Fruit fly (Drosophila melanogaster) whole organism: ENCODE results near the gene CG43136.

Source experiments
- CG8478 ChIP-seq: fragments of >200 bp; optimal IDR thresholded peaks from 2 replicates; lab custom pipeline; 2018; ENCODE audit warnings: inconsistent platforms
- Dll ChIP-seq: fragments of >200 bp; optimal IDR thresholded peaks from 2 replicates; lab custom pipeline; 2017
- EcR ChIP-seq, 2 experiments: fragments of >200 bp; optimal IDR thresholded peaks; 2 replicates each; lab custom pipeline; 2017; ENCODE audit warnings: missing biosample characterization in 2 of 2, missing genetic modification characterization in 2 of 2, missing genetic modification reagents in 2 of 2
- pan ChIP-seq: fragments of >200 bp; optimal IDR thresholded peaks from 2 replicates; lab custom pipeline; 2017
- psq ChIP-seq: fragments of >200 bp; optimal IDR thresholded peaks from 2 replicates; lab custom pipeline; 2017
- usp ChIP-seq: fragments of >200 bp; optimal IDR thresholded peaks from 2 replicates; lab custom pipeline; 2017; ENCODE audit warnings: missing biosample characterization, missing genetic modification characterization, mixed read lengths

Gene CG43136

DNA sequence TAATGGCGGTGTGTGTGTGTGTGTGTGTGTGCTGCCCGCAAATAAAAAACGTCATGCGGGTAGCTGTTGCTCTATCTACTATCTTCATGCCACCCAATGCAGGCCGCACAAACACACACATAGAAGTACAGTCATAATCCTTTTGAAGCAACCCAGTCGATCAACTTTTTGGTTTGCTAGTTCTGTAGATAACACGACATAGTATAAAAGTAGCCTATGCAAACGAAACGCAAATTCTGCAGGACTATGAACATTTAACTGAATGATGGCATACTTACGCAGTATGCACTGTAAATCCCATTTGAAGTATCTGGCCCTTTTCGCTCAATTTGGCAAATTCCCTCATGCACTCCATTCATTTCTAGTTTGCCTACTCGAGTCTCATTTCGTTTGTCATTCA is 12.5 kb downstream of the CG43136 start:
- TF ChIP-seq psq (lab: Kevin White, UChicago) (no peak), usp (no peak), pan (lab: Kevin White, UChicago) (no peak), Dll (lab: Kevin White, UChicago) (no peak), CG8478 (lab: Kevin White, UChicago) (no peak), EcR (GFP tag; optimal IDR thresholded peaks at IDR 0.05; lab: Kevin White, UChicago) (no peak)

DNA sequence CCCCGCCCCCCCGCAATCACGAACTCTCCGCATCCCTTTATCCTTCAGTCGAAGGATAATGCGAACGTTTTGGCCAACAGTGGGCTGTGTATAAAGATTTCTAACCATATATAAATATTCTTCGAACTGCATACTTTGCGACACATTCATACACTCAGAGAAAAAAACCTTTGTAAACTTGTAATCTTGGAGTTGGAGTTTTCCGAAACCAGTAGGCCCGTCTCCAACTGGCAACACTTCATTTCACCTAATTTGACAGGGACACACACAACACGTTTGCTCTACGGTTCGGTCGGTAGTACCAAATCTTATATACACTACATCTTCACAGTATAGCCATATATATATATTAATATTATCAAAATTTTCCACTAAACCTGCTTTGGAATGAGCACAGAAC is 15.2 kb downstream of the CG43136 start, which contains the start of gene CG15764:
Gene CG15764, plus strand, starts transcription at position 301 of the 400 bp plus-strand sequence.
- no peak for TF ChIP-seq Dll (lab: Kevin White, UChicago)
- TF ChIP-seq EcR (GFP tag; optimal IDR thresholded peaks at IDR 0.05; lab: Kevin White, UChicago) = no peak
- TF ChIP-seq usp = no peak
- no peak for TF ChIP-seq pan (lab: Kevin White, UChicago)
- TF ChIP-seq CG8478 (lab: Kevin White, UChicago) = no peak
- no peak for TF ChIP-seq psq (lab: Kevin White, UChicago)

DNA sequence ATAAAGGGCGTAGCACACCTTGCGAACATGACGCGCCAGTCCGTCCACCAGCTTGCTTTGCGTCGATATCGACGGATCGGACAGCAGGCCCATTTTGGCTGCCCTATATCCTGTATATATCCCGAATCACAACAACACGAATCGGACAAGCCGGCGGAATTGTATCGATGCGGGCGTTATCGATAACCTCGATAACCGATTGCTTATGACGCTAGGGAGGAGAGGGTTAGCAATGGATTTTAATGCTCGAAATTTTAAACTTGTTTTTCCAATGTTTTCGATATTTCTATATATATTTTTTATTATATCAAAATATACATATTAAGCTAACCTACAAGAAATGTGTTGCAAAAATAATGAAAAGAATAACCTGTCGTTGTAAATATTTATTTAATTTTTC is 19.6 kb downstream of the CG43136 start, which contains the start of gene GAA1:
Gene GAA1, minus strand, starts transcription at position 194 of the 400 bp plus-strand sequence.
- TF ChIP-seq psq (lab: Kevin White, UChicago) (no peak), Dll (lab: Kevin White, UChicago) (no peak), EcR (GFP tag; optimal IDR thresholded peaks at IDR 0.05; lab: Kevin White, UChicago) (no peak), CG8478 (lab: Kevin White, UChicago) (no peak), usp (no peak), pan (lab: Kevin White, UChicago) (no peak)

DNA sequence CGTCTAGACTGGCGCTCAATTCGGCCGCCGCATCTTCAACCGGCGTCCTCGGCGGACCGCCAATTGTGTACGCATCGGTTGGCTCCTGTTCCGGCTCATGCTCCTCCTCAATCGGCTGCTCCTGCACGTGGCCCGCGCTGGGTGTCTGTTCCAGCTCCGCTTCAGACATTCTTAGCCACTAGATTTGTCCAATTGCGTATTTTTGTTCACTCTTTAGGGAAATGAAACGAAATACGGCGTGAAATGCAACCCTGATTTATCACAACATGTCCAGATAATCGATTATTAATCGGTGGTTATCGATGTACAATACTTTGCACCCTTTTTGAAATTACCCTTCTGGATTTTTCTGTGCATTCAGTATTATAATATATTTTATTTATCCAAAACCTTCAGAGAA is 23.0 kb downstream of the CG43136 start, which contains the start of gene mof:
Gene mof, minus strand, starts transcription at position 270 of the 400 bp plus-strand sequence.
- TF ChIP-seq Dll (lab: Kevin White, UChicago) = no peak
- TF ChIP-seq usp = no peak
- TF ChIP-seq EcR (GFP tag; optimal IDR thresholded peaks at IDR 0.05; lab: Kevin White, UChicago) = no peak
- TF ChIP-seq CG8478 (lab: Kevin White, UChicago) = no peak
- TF ChIP-seq psq (lab: Kevin White, UChicago) = no peak
- no peak for TF ChIP-seq pan (lab: Kevin White, UChicago)

DNA sequence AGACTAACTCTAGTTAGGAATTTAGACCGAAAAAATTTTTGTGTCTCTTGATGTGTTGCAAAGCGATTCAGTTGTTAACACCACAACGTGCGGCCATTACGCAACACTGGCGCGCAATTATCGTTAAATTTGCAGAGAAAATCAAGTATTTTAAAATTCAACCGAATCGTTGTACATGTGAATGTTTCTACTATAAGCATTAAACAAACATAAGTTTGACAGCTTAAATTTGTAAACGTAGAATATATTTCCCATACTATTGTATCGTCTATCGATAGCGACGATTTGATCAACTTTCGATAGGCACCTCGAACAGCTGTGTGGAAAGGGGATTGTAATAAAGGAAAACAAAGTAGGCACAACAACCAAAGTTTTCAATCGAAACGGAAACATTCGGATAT is 26.0 kb downstream of the CG43136 start, which contains the start of the genes Usp30 and CG16721:
Gene Usp30, minus strand, starts transcription at position 245 of the 401 bp plus-strand sequence.
Gene CG16721, plus strand, starts transcription at position 327 of the 401 bp plus-strand sequence.
- no peak for TF ChIP-seq psq (lab: Kevin White, UChicago)
- TF ChIP-seq EcR (GFP tag; optimal IDR thresholded peaks at IDR 0.05; lab: Kevin White, UChicago) = no peak
- no peak for TF ChIP-seq CG8478 (lab: Kevin White, UChicago)
- TF ChIP-seq pan (lab: Kevin White, UChicago) = no peak
- TF ChIP-seq usp = no peak
- TF ChIP-seq Dll (lab: Kevin White, UChicago) = no peak

DNA sequence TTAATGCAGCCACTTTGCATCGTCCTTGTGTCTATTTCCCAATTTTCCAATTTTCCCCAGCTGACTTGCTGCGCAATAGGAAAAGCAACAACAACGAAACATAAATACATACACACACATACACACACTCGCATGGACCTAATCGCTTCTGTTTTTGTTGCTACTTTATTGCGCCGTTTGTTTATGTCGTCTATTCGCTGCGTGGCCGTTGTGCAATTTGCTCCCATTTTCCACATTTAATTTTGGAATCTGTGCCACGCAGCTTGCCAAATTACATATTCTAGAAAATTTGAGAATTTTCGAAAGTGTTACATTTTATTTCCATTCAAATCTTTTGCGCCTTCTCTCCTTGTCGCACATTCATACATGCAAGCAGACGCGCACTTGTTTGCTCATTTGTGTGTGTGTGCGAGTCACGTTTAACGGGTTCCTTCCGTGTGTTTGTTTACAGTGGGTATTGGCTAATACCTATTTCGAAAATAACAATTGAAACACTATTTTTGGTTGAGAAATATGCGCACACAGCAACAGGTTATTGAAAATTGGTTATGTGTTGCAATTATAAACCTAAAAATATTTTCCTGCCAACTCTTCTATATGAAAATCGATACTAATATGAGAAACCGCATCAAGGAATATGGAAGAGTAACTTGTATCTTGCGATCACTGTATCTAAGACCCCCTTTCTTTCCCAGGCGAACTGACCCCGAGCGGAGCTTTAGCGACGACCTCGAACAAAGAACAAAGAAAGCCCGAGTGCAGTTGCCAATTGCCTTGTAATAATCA is 26.8 kb downstream of the CG43136 start:
- TF ChIP-seq EcR (GFP tag; optimal IDR thresholded peaks at IDR 0.05; lab: Kevin White, UChicago) (no peak), CG8478 (lab: Kevin White, UChicago) (peak; percentile 42)

DNA sequence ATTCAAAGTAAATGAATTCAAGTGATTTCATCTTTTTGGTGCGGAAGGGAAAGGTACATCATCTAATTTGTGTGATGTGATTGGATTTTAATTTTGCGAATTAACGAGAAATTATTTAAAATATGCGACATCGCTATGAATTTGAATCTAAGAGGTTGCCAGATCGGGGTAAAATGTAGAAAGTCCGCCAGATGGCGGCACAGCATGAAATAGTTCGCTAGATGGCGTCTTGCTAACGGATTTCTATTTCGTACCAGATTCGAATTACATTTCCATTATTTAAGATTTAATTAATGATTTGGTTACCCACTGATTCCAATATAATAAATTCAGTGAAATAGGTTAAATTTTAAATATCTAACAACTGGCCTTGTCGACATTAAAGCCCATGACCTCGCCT is 29.8 kb downstream of the CG43136 start:
- TF ChIP-seq psq (lab: Kevin White, UChicago) (no peak), pan (lab: Kevin White, UChicago) (no peak), Dll (lab: Kevin White, UChicago) (no peak), usp (no peak)

DNA sequence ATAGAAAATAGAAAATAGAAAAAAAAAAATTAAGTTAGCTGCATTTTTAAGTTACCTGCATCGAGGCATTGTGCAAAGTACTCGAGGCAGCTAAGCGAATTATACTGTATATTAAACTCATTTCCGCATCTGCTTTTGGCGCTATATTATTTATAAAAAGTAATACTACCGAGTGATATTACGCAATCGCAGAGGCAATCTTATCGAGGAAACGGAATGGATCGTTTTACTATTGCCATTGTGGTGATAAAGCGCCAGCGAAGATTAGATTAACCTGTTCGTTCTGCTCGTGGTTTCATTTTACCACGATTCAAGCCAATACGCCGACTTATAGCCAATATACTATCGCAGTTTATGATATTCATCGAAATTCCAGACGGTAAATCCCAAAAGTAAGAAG is 30.7 kb downstream of the CG43136 start:
- TF ChIP-seq EcR (GFP tag; optimal IDR thresholded peaks at IDR 0.05; lab: Kevin White, UChicago) = no peak
- TF ChIP-seq pan (lab: Kevin White, UChicago) = no peak
- no peak for TF ChIP-seq Dll (lab: Kevin White, UChicago)
- TF ChIP-seq CG8478 (lab: Kevin White, UChicago) = no peak

DNA sequence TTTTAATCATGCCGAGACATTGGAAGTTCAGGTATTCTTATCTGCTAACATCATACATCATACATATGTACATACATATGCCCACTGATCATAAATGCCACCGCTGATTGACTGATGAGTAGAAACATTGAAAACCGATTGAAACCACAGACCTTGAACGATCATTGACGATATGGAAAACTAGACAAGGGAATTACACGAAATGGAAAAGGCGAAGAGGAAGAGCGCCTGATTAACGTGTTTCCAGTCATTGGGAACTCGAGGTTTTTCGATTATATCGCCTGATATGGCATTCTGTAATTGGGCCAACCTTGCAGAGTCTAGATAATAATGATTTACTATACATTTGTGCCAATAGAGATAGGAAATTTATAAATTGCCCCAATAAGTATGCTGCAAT is 31.3 kb downstream of the CG43136 start:
- TF ChIP-seq CG8478 (lab: Kevin White, UChicago) (no peak), EcR (GFP tag; optimal IDR thresholded peaks at IDR 0.05; lab: Kevin White, UChicago) (no peak), usp (no peak), pan (lab: Kevin White, UChicago) (no peak), psq (lab: Kevin White, UChicago) (no peak), Dll (lab: Kevin White, UChicago) (no peak)

DNA sequence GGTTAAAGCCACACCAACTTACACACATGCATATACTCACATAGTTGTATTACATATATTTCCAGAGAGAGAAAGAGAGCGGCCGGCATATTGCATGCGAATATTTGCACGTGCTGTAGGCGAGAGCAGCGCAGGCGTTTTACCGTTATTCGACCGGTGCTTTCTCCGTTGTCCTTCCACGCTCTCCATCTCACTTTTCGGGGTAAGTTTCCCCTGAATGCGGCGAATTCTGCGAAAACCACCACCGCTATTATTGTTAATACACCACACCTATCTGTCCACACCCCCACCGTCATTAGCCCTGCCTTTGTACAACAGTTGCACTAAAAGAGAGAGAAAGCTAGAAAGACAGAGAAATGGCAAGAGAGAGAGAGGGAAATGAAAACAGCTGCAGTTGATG is 32.0 kb downstream of the CG43136 start:
- TF ChIP-seq psq (lab: Kevin White, UChicago) (no peak), pan (lab: Kevin White, UChicago) (no peak), EcR (GFP tag; optimal IDR thresholded peaks at IDR 0.05; lab: Kevin White, UChicago) (no peak), CG8478 (lab: Kevin White, UChicago) (no peak), usp (no peak), Dll (lab: Kevin White, UChicago) (no peak)

DNA sequence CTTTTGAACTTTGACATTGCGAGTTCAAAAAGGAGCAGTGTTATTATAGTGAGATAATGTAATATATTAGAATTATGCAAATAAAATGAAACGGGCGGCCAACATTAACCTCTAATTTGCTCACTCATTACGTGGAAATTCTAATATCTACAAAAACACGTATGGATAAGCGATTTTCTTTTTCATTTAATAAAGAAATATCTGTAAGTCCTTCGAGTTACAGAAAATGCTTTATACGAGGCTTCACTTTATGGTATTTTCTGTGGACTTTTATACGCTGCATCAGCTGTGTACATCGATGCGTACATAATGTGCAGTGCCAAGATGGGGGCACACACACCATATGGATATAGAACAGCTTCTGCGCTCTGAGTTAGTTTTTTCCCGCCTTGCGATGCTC is 32.4 kb downstream of the CG43136 start:
- no peak for TF ChIP-seq EcR (GFP tag; optimal IDR thresholded peaks at IDR 0.05; lab: Kevin White, UChicago)
- no peak for TF ChIP-seq pan (lab: Kevin White, UChicago)
- no peak for TF ChIP-seq usp
- no peak for TF ChIP-seq psq (lab: Kevin White, UChicago)
- TF ChIP-seq Dll (lab: Kevin White, UChicago) = no peak
- no peak for TF ChIP-seq CG8478 (lab: Kevin White, UChicago)
